Worm (Caenorhabditis elegans) whole organism, late embryonic: ENCODE data around the gene pie-1.
"Not testable (repeated sequence)": the region's sequence is repeated elsewhere in the genome, so short reads cannot be mapped to it uniquely, and the experiment has no call there.

ENCODE experiments used
- F13H6.1 ChIP-seq: sonication (generic microtip); optimal IDR thresholded peaks from 2 replicates; lab custom pipeline; 2016; ENCODE audit warnings: missing genetic modification characterization, missing compliant biosample characterization
- ceh-19 ChIP-seq: fragments of 200-800 bp; sonication (Bioruptor generic); optimal IDR thresholded peaks from 2 replicates; lab custom pipeline; 2018; ENCODE audit warnings: mild to moderate bottlenecking, missing genetic modification characterization, missing compliant biosample characterization
- ceh-34 ChIP-seq: sonication (generic microtip); optimal IDR thresholded peaks from 2 replicates; lab custom pipeline; 2016; ENCODE audit warnings: mild to moderate bottlenecking, missing genetic modification characterization, missing compliant biosample characterization
- che-1 ChIP-seq: sonication (generic microtip); optimal IDR thresholded peaks from 2 replicates; lab custom pipeline; 2016; ENCODE audit warnings: mild to moderate bottlenecking, missing genetic modification characterization, missing compliant biosample characterization
- elt-2 ChIP-seq: sonication (generic microtip); optimal IDR thresholded peaks from 2 replicates; lab custom pipeline; 2016; ENCODE audit warnings: missing genetic modification reagents, missing genetic modification characterization, missing compliant biosample characterization
- npax-4 ChIP-seq: sonication (generic microtip); optimal IDR thresholded peaks from 2 replicates; lab custom pipeline; 2016; ENCODE audit warnings: missing genetic modification characterization, missing compliant biosample characterization
- unc-55 ChIP-seq: sonication (generic microtip); optimal IDR thresholded peaks from 2 replicates; lab custom pipeline; 2017; ENCODE audit warnings: missing biosample characterization, missing genetic modification reagents, missing genetic modification characterization

DNA sequence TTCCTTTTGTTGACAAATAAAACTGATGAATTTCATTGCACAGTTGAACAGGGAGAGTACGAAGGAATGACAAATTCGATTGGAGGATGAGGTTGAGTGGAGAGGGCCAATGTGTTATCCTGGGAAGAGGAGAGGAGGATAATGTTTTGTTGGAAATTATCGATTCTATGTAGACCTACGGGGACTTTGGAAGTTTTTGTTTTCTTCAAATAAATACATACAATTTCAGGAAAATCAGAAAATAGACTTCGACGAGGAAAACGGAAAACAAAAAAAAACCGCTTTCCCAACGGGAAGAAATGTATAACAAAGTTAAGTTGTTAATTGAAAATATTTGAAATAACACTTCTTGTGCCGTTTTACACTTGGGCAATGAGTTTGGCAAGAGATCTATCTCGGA is 43.0 kb upstream of the pie-1 start, which contains the start of gene Y49E10.4:
- TF ChIP-seq che-1 (tag; lab: Kevin White, UChicago); F13H6.1 (tag; lab: Kevin White, UChicago); elt-2 (tag; lab: Kevin White, UChicago); ceh-19; unc-55 (GFP tag; lab: Kevin White, UChicago); ceh-34 (tag; lab: Kevin White, UChicago); npax-4 (tag; lab: Kevin White, UChicago): not testable (repeated sequence)
